Worm (Caenorhabditis elegans) whole organism, mixed stage, embryonic: ENCODE data around the gene srx-102.

Experiments used
- bed-3 ChIP-seq: fragments of 200-800 bp; sonication (Bioruptor generic); optimal IDR thresholded peaks from 3 replicates; lab custom pipeline; 2018; ENCODE audit warnings: mild to moderate bottlenecking, missing genetic modification characterization, moderate library complexity, missing compliant biosample characterization
- elt-1 ChIP-seq: sonication (generic microtip); optimal IDR thresholded peaks from 2 replicates; lab custom pipeline; 2017; ENCODE audit warnings: missing genetic modification characterization, mild to moderate bottlenecking, missing compliant biosample characterization, antibody characterized with exemption, moderate library complexity, borderline replicate concordance; ENCODE audit not compliant: insufficient read depth
- mab-5 ChIP-seq: fragments of 150-350 bp; optimal IDR thresholded peaks from 2 replicates; lab custom pipeline; 2014; ENCODE audit warnings: missing biosample characterization, missing genetic modification characterization
- nhr-12 ChIP-seq: fragments of 150-350 bp; optimal IDR thresholded peaks from 2 replicates; lab custom pipeline; 2014; ENCODE audit warnings: missing biosample characterization, missing genetic modification characterization
- nhr-28 ChIP-seq: fragments of 150-350 bp; optimal IDR thresholded peaks from 2 replicates; lab custom pipeline; 2014; ENCODE audit warnings: missing biosample characterization, missing genetic modification characterization
- unc-62 ChIP-seq: fragments of 150-350 bp; optimal IDR thresholded peaks from 2 replicates; lab custom pipeline; 2014; ENCODE audit warnings: missing biosample characterization, missing genetic modification reagents, missing genetic modification characterization
- zip-8 ChIP-seq: fragments of 150-350 bp; optimal IDR thresholded peaks from 2 replicates; lab custom pipeline; 2014; ENCODE audit warnings: missing biosample characterization, missing genetic modification characterization
- ztf-11 ChIP-seq: fragments of 150-350 bp; optimal IDR thresholded peaks from 2 replicates; lab custom pipeline; 2014; ENCODE audit warnings: missing biosample characterization, missing genetic modification characterization

DNA sequence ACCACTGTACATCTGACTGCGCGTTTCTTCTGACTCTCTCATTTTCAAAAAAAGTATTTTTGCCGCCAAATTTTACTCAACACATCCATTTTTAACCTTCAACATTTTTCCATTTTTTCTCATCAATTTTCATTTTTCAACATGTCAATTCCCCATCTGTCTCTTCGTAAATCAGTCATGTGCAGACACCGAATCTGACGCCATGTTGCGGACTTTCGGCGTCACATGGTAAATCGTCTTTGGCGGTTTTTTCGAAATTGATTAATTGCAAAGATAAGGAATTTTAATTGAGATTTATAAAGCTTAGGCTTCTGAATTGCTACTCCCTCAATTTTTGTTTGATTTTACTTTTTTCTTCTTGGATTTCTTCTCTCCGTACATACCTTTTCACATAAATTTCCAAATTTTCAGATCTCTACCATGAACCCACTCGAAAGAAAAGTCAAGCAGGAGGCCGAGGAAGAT lies 11.8 kb downstream of the srx-102 start, which contains the start of gene F19B10.1:
- peak; percentile 66 for TF ChIP-seq unc-62 (GFP tag; lab: Kevin White, UChicago)
- no peak for TF ChIP-seq nhr-28 (tag; lab: Kevin White, UChicago)
- TF ChIP-seq zip-8 (tag; lab: Kevin White, UChicago), result no peak
- no peak for TF ChIP-seq ztf-11 (tag; lab: Kevin White, UChicago)
- TF ChIP-seq nhr-12 (tag; lab: Kevin White, UChicago), result no peak
- no peak for TF ChIP-seq elt-1
- no peak for TF ChIP-seq mab-5 (tag; lab: Kevin White, UChicago)
- TF ChIP-seq bed-3 (GFP tag; lab: Kevin White, UChicago), result no peak
